ENCODE assay signal across 3 fruit fly cellular contexts in genomic region chr3L:1388862-1389261, dm6.
TF ChIP-seq lines count a peak whose summit lies in the region.

No protein-coding gene starts in this region.

TF ChIP-seq in whole organism, prepupa, 60 proteins besides CTCF, POLR2A, EP300 and RAD21:
- TF ChIP-seq svp (GFP tag; lab: Kevin White, UChicago) (peak; percentile 88), CG10669 (GFP tag; optimal IDR thresholded peaks at IDR 0.05; lab: Kevin White, UChicago) (no peak), acj6 (GFP tag; optimal IDR thresholded peaks at IDR 0.05; lab: Kevin White, UChicago) (peak; percentile 13), Eip75B (GFP tag; optimal IDR thresholded peaks at IDR 0.05; lab: Kevin White, UChicago) (no peak), Hr39 (GFP tag; optimal IDR thresholded peaks at IDR 0.05; lab: Kevin White, UChicago) (peak; percentile 54), esn (GFP tag; optimal IDR thresholded peaks at IDR 0.05; lab: Kevin White, UChicago) (peak; percentile 45), pdm3 (GFP tag; optimal IDR thresholded peaks at IDR 0.05; lab: Kevin White, UChicago) (peak; percentile 18), lz (GFP tag; optimal IDR thresholded peaks at IDR 0.05; lab: Kevin White, UChicago) (peak; percentile 17), Smox (GFP tag; optimal IDR thresholded peaks at IDR 0.05; lab: Kevin White, UChicago) (peak; percentile 35), vri (GFP tag; optimal IDR thresholded peaks at IDR 0.05; lab: Kevin White, UChicago) (peak; percentile 14), topi (GFP tag; optimal IDR thresholded peaks at IDR 0.05; lab: Kevin White, UChicago) (peak; percentile 26), Gug (GFP tag; IDR thresholded peaks at IDR 0.05; lab: Robert Waterston, UW) (no peak), CG10631 (GFP tag; optimal IDR thresholded peaks at IDR 0.05; lab: Kevin White, UChicago) (peak; percentile 11), CG8119 (GFP tag; IDR thresholded peaks at IDR 0.05; lab: Robert Waterston, UW) (no peak), Ets21C (GFP tag; optimal IDR thresholded peaks at IDR 0.05; lab: Kevin White, UChicago) (peak; percentile 27), CG3919 (GFP tag; optimal IDR thresholded peaks at IDR 0.05; lab: Kevin White, UChicago) (no peak), OdsH (GFP tag; optimal IDR thresholded peaks at IDR 0.05; lab: Kevin White, UChicago) (no peak), Met (GFP tag; optimal IDR thresholded peaks at IDR 0.05; lab: Kevin White, UChicago) (peak; percentile 34), Eip78C (GFP tag; lab: Kevin White, UChicago) (peak; percentile 80), CG31627 (GFP tag; optimal IDR thresholded peaks at IDR 0.05; lab: Kevin White, UChicago) (peak; percentile 32), Sox102F (GFP tag; optimal IDR thresholded peaks at IDR 0.05; lab: Kevin White, UChicago) (peak; percentile 19)

TF ChIP-seq in whole organism, pupa, 21 proteins besides CTCF, POLR2A, EP300 and RAD21:
- TF ChIP-seq Snoo (tag; optimal IDR thresholded peaks at IDR 0.05; lab: Kevin White, UChicago) (peak; percentile 47), CG8301 (tag; optimal IDR thresholded peaks at IDR 0.05; lab: Kevin White, UChicago) (no peak)

TF ChIP-seq in whole organism, wandering third instar larva, 38 proteins besides CTCF, POLR2A, EP300 and RAD21:
- peak; percentile 39 for TF ChIP-seq woc (GFP tag; optimal IDR thresholded peaks at IDR 0.05; lab: Kevin White, UChicago)
- peak in 1 of 2 experiments; percentile 19 for TF ChIP-seq foxo (GFP tag; optimal IDR thresholded peaks at IDR 0.05; lab: Kevin White, UChicago)
- peak; percentile 44 for TF ChIP-seq Sp1 (GFP tag; optimal IDR thresholded peaks at IDR 0.05; lab: Kevin White, UChicago)
- TF ChIP-seq lola (GFP tag; optimal IDR thresholded peaks at IDR 0.05; lab: Kevin White, UChicago), result no peak
- peak; percentile 10 for TF ChIP-seq br (GFP tag; optimal IDR thresholded peaks at IDR 0.05; lab: Kevin White, UChicago)
- no peak for TF ChIP-seq psq (GFP tag; optimal IDR thresholded peaks at IDR 0.05; lab: Kevin White, UChicago)
- peak; percentile 60 for TF ChIP-seq h (GFP tag; optimal IDR thresholded peaks at IDR 0.05; lab: Kevin White, UChicago)
- peak; percentile 38 for TF ChIP-seq fru (GFP tag; optimal IDR thresholded peaks at IDR 0.05; lab: Kevin White, UChicago)
- TF ChIP-seq brk (GFP tag; optimal IDR thresholded peaks at IDR 0.05; lab: Kevin White, UChicago), result no peak
- TF ChIP-seq rgr (GFP tag; optimal IDR thresholded peaks at IDR 0.05; lab: Kevin White, UChicago), result peak; percentile 24
- TF ChIP-seq HLH106 (tag; optimal IDR thresholded peaks at IDR 0.05; lab: Kevin White, UChicago), result peak; percentile 67
- TF ChIP-seq sage (GFP tag; optimal IDR thresholded peaks at IDR 0.05; lab: Kevin White, UChicago), result no peak
- TF ChIP-seq ey (GFP tag; optimal IDR thresholded peaks at IDR 0.05; lab: Kevin White, UChicago), result peak; percentile 36
